Fruit fly (Drosophila melanogaster): ENCODE results near the gene CG14079.
A peak's percentile ranks its signal among the peaks of the same experiment; 100 is the strongest.

The CG14079 gene

DNA sequence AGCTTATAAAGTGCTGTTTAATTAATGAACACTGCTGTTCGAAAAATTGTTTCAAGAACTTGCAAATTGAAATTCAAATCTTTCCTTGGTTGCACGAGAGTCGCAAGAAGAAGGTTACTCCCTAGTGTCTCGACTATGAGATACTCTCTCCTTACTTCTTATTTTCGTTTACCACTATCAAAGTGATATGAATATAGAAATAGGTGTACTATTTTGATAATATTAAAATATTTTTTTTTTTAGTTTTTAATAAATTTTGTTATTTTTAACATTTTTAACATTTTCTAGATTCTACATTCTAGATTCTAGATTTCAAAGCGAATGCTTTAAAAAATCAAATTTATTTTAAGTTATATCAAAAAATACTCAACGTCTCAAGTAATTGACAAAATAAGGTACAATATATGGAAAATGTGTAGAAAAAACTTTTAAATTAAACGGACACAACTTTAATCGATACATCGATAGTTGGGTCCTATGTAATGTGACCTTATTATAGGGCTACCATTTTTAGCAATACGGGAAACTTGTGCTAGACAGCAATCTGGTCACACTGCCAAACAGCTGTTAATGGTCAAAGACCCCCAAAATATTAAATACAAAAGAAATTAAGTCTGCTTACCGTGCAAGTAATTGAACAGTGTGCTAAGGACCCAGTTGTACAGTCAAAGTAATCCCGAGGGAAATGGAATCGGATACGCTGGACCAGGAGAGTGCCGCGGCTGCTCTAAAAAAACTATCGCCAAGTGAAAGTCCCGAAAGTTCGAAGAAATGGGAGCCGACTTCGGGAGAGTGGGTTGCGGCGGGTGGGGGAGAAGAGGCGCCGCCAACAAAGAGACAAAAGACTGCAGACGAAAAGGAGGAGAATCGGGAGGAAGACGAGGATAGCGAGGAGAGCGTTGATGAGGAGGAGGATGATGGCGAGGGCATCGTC is 5.4 kb upstream of the CG14079 start, which contains the start of gene MESR6:
Gene MESR6 (plus strand): TSS at position 546 of the 934 bp plus-strand sequence.
- TF ChIP-seq br (GFP tag; optimal IDR thresholded peaks at IDR 0.05) (no peak), ey (GFP tag; optimal IDR thresholded peaks at IDR 0.05) (no peak), Sp1 (GFP tag; optimal IDR thresholded peaks at IDR 0.05) (peak; percentile 17), woc (GFP tag; optimal IDR thresholded peaks at IDR 0.05) (no peak), Jra (GFP tag; optimal IDR thresholded peaks at IDR 0.05) (no peak), h (GFP tag; optimal IDR thresholded peaks at IDR 0.05) (peak; percentile 22), Mio (GFP tag; optimal IDR thresholded peaks at IDR 0.05) (no peak), Rel (GFP tag; optimal IDR thresholded peaks at IDR 0.05) (no peak), Rel (tag; optimal IDR thresholded peaks at IDR 0.05) (peak; percentile 79), Hr83 (GFP tag; optimal IDR thresholded peaks at IDR 0.05; ENCODE audit: poor library complexity, severe bottlenecking) (peak; percentile 30), dl (GFP tag; optimal IDR thresholded peaks at IDR 0.05; ENCODE audit: insufficient read depth in 1 of 2, partially characterized antibody in 2 of 2) (no peak), Dfd (GFP tag; optimal IDR thresholded peaks at IDR 0.05) (no peak), OdsH (GFP tag; optimal IDR thresholded peaks at IDR 0.05) (no peak), sv (GFP tag; optimal IDR thresholded peaks at IDR 0.05) (no peak), GATAd (GFP tag; optimal IDR thresholded peaks at IDR 0.05) (no peak), tai (GFP tag; optimal IDR thresholded peaks at IDR 0.05) (no peak), CG9705 (GFP tag; optimal IDR thresholded peaks at IDR 0.05) (no peak), dmrt93B (GFP tag; optimal IDR thresholded peaks at IDR 0.05) (no peak)

DNA sequence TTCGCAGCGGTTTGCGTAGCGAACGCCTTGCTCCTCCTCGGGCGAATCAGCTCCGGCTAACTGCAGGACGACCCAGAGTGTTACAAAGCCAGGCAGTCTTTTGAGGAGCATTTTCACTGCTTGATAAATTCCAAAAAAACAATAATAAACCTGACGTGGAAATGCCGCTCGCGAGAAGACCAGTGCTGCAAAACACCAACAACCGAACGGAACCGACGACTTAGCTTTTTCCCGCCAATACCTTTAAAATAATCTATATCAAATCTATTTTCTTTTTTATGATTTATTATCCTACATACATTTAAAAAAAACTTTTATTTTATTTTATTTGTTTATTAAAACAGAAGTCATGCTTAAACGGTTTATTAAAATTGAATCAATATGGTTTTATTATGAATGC is 1.8 kb upstream of the CG14079 start, which contains the start of gene CNPYb:
Gene CNPYb (minus strand): TSS at position 186 of the 400 bp plus-strand sequence.
- TF ChIP-seq tai (GFP tag; optimal IDR thresholded peaks at IDR 0.05) (no peak), OdsH (GFP tag; optimal IDR thresholded peaks at IDR 0.05) (no peak), Mio (GFP tag; optimal IDR thresholded peaks at IDR 0.05) (no peak), Abd-B (GFP tag; optimal IDR thresholded peaks at IDR 0.05) (no peak), Sp1 (GFP tag; optimal IDR thresholded peaks at IDR 0.05) (peak; percentile 21), foxo (GFP tag; optimal IDR thresholded peaks at IDR 0.05) (no peak), CG9705 (GFP tag; optimal IDR thresholded peaks at IDR 0.05) (peak; percentile 6), sage (GFP tag; optimal IDR thresholded peaks at IDR 0.05) (peak; percentile 47), GATAd (GFP tag; optimal IDR thresholded peaks at IDR 0.05) (no peak), Rel (GFP tag; optimal IDR thresholded peaks at IDR 0.05) (no peak), Rel (tag; optimal IDR thresholded peaks at IDR 0.05) (no peak), woc (GFP tag; optimal IDR thresholded peaks at IDR 0.05) (peak; percentile 34), sv (GFP tag; optimal IDR thresholded peaks at IDR 0.05) (no peak), Myc (optimal IDR thresholded peaks at IDR 0.05) (peak; percentile 72), h (GFP tag; optimal IDR thresholded peaks at IDR 0.05) (no peak)

DNA sequence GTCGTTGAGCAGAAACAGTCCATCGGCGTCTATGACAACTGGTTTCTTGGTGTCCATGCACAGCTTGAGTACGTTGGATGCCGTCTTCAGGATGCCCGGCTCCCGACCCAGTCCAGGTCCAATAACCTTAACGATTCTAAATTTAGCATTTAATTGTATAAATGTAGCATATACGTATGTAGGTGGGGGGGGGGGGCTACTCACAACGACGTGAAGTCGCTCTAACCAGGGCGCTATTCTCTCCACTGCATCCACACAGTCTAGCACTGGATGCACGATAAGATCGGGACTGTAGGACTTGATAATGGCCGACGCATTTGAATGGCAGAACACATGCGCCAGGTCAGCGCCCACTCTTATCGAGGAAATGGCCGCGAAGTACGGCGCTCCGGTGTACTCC is 697 bp upstream of the CG14079 start:
- TF ChIP-seq Sp1 (GFP tag; optimal IDR thresholded peaks at IDR 0.05): no peak
- TF ChIP-seq Dfd (GFP tag; optimal IDR thresholded peaks at IDR 0.05): peak; percentile 59

DNA sequence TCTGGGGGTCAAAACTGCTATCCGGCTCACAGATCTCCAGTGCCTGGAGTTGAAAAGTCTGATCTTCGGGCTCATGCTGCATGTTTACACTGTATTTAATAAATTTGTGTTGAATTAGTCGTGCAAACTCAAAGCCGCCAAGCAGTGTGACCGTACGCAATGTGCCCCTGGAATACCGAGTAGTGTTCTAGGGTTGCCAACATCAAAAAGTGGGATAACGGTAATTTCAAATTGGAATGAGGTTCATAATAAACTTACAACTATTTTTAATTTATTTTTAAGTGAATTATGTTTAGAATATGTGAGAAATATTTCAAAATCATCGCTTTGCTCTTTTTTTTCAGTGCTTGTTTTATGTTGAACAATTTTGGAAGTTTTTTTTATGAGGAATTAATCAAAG is 2.4 kb downstream of the CG14079 start, which contains the start of gene Gem2:
Gene Gem2 (minus strand): TSS at position 176 of the 400 bp plus-strand sequence.
- no peak for TF ChIP-seq foxo (GFP tag; optimal IDR thresholded peaks at IDR 0.05)

DNA sequence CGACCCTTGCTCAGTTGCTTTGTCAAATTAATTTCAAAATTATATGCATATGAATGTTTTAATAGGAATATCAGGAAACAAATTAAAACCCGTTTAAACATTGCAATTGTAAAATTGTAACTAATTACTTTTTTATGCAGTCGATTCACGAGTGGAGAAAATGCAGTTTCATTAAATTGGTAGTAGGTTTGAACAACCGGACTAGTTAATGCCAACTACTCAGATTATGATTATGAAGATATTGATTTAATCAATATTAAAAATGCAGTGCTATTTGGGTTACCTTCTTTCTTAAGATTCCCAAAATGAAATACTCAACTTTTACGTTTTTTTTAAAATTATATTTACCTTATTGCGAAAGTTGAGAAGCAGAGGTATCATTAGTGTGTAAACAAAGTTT is 31.8 kb downstream of the CG14079 start, which contains the start of gene Spn75F:
Gene Spn75F (minus strand): TSS at position 101 of the 400 bp plus-strand sequence.
- TF ChIP-seq Sp1 (GFP tag; optimal IDR thresholded peaks at IDR 0.05): no peak
- TF ChIP-seq dsf (GFP tag; optimal IDR thresholded peaks at IDR 0.05; ENCODE audit: borderline replicate concordance): no peak
- no peak for TF ChIP-seq Dif (GFP tag; optimal IDR thresholded peaks at IDR 0.05; ENCODE audit: partially characterized antibody)
- no peak for TF ChIP-seq Rel (GFP tag; optimal IDR thresholded peaks at IDR 0.05)
- TF ChIP-seq Rel (tag; optimal IDR thresholded peaks at IDR 0.05): no peak
- no peak for TF ChIP-seq HLH106 (tag; optimal IDR thresholded peaks at IDR 0.05)
- TF ChIP-seq Hr83 (GFP tag; optimal IDR thresholded peaks at IDR 0.05; ENCODE audit: poor library complexity, severe bottlenecking): no peak
- no peak for TF ChIP-seq brk (GFP tag; optimal IDR thresholded peaks at IDR 0.05)
- TF ChIP-seq Dfd (GFP tag; optimal IDR thresholded peaks at IDR 0.05): no peak
- no peak for TF ChIP-seq Vsx2 (GFP tag; optimal IDR thresholded peaks at IDR 0.05; ENCODE audit: partially characterized antibody)
- no peak for TF ChIP-seq Hnf4 (GFP tag; optimal IDR thresholded peaks at IDR 0.05)
- TF ChIP-seq N (GFP tag; optimal IDR thresholded peaks at IDR 0.05): no peak
- TF ChIP-seq rgr (GFP tag; optimal IDR thresholded peaks at IDR 0.05): no peak
- no peak for TF ChIP-seq Mio (GFP tag; optimal IDR thresholded peaks at IDR 0.05)
- no peak for TF ChIP-seq lola (GFP tag; optimal IDR thresholded peaks at IDR 0.05)
- TF ChIP-seq psq (GFP tag; optimal IDR thresholded peaks at IDR 0.05): no peak
- TF ChIP-seq OdsH (GFP tag; optimal IDR thresholded peaks at IDR 0.05): no peak
- no peak for TF ChIP-seq Abd-B (GFP tag; optimal IDR thresholded peaks at IDR 0.05)

All from whole organism, wandering third instar larva.